Worm (Caenorhabditis elegans): Measurements from ENCODE around the gene R166.3.

DNA sequence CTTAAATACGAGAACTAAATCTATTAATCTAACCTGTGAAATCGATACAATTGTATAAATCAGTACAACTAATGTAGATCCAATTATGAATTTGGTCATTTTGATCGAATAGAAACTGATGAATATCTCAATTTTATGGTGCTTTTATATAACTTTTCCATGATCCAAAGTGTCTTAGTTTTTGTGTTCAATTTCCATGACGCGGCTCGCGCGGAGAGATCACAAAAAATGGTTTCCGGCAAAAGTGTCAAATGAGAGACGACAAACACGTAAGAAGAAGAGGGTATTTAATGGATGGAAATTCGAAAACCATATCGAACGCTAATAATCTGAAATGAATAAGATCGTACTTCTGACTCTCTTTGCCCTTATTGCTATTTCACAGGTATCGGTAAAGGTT lies 25.4 kb upstream of the R166.3 start, which contains the start of the genes C06A1.6 and C06A1.7:
- TF ChIP-seq cog-1 (tag; optimal IDR thresholded peaks at IDR 0.05) (no peak), flt-1 (GFP tag; IDR thresholded peaks at IDR 0.05) (no peak), ref-1 (GFP tag; conservative IDR thresholded peaks at IDR 0.05) (no peak)
